Worm (Caenorhabditis elegans) whole organism, dauer: ENCODE data around the gene srx-80.

Experiments
- unc-62 ChIP-seq: sonication (generic microtip); optimal IDR thresholded peaks from 2 replicates; lab custom pipeline; 2017; ENCODE audit warnings: missing biosample characterization, missing genetic modification reagents, missing genetic modification characterization

The srx-80 gene

ce11 chrV:11598807-11599206 is 5.3 kb downstream of the srx-80 start, which contains the start of gene srx-84:
Gene srx-84 (plus strand): TSS chrV:11599107.
- TF ChIP-seq unc-62 (GFP tag; lab: Kevin White, UChicago): no peak

- TF ChIP-seq unc-62 (GFP tag; lab: Kevin White, UChicago): no peak
Measured at ce11 chrV:11600800-11601199, 7.3 kb downstream of the srx-80 start, which contains the start of gene F35B12.9. Gene F35B12.9 (plus strand): TSS chrV:11601171.

- no peak for TF ChIP-seq unc-62 (GFP tag; lab: Kevin White, UChicago)
Measured at ce11 chrV:11604484-11604883, 11.0 kb downstream of the srx-80 start, which contains the start of gene dhs-20. Gene dhs-20 (minus strand): TSS chrV:11604563.

- TF ChIP-seq unc-62 (GFP tag; lab: Kevin White, UChicago): no peak
Measured at ce11 chrV:11605227-11605626, 11.7 kb downstream of the srx-80 start.

ce11 chrV:11606424-11606823 is 12.9 kb downstream of the srx-80 start, which contains the start of gene idpp-16:
Gene idpp-16 (minus strand): TSS chrV:11606524.
- TF ChIP-seq unc-62 (GFP tag; lab: Kevin White, UChicago): no peak

ce11 chrV:11610049-11610448 is 16.5 kb downstream of the srx-80 start, which contains the start of gene piit-1:
Gene piit-1 (minus strand): TSS chrV:11610149.
- no peak for TF ChIP-seq unc-62 (GFP tag; lab: Kevin White, UChicago)

- no peak for TF ChIP-seq unc-62 (GFP tag; lab: Kevin White, UChicago)
Measured at ce11 chrV:11610481-11610880, 17.0 kb downstream of the srx-80 start, which contains the start of gene sas-5. Gene sas-5 (plus strand): TSS chrV:11610737.

DNA sequence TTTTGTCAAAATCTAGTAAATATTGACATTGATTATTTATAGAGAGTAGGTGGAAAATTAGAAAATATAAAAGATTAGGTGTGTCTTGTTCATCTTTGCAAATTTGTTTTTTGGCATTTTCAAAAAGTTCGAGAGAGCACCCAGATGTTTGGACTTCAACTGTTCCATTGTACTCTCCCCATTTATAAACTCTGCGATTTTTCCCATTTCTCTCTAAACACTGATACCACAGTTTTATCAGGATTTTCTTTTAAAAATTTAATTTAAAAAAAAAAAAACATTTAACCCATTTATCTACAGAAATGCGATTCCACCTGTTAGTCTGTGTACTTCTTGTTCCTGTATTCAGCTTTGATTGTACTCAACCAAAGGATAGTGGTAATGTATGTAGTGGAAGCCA is 19.5 kb downstream of the srx-80 start, which contains the start of gene tag-290:
Gene tag-290 (plus strand): TSS at position 301 of the 400 bp plus-strand sequence.
- no peak for TF ChIP-seq unc-62 (GFP tag; lab: Kevin White, UChicago)

DNA sequence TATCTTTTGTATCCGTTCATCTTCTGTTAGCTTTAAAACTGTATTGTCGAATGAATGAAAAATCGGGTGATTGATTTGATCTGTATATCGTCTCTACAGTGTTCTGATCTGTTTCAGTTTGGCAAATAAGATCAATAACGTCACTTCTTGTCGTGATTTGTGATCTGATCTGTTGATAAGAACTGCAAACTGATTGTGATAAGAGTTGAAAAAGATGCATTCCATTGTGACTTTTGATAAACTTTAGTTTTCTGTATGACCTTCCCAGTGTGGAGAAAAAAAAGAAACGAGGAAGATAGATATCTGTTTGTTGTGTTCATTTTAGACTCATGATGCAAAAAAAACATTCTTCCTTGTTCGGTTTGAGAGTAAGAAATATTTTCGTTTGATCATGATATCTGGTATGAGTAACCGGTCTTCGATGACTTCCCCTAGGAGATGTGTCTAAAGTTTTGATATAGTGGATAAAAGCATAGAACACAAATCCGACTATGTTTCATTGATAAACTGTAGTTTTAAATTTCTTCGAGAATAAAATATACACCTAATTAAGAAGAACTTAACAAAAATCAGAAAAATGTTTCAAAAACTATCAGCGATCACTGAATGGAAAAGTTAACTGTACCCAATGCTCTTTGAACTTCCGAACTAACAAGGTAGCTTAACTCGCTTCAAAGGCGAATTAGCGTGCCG is 21.4 kb downstream of the srx-80 start:
- TF ChIP-seq unc-62 (GFP tag; lab: Kevin White, UChicago): no peak

DNA sequence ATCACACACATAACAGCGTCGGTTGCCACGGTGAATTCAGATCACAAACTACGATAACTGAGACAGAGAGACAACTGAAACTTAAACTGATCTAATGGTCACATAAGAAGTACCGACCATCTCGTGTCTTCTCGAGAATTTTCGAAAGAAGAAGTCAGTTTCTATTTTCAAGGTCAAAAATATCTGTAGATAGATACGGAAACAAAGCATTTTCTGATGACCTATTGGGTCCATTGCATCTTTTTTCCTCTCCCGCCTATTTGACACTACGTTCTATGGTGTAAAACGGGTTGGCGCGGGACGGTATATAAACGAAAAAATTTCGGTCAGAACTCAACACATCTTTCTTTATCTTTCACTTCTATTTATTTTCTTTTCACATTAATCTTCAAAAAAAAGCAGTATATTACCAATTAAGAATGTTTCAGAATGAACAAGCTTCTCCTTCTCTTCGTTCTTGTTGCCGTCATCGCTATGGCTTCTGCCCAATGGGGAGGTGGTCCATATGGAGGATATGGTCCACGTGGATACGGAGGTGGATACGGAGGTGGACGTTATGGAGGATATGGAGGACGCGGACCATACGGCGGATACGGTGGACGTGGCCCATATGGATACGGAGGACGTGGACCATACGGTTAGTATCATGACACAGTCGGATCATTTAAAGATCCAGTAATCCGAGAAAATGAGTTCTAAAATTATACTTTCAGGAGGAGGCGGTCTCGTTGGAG is 22.6 kb downstream of the srx-80 start, which contains the start of gene nlp-24:
Gene nlp-24 (plus strand): TSS at position 429 of the 734 bp plus-strand sequence.
- TF ChIP-seq unc-62 (GFP tag; lab: Kevin White, UChicago): peak; percentile 11

DNA sequence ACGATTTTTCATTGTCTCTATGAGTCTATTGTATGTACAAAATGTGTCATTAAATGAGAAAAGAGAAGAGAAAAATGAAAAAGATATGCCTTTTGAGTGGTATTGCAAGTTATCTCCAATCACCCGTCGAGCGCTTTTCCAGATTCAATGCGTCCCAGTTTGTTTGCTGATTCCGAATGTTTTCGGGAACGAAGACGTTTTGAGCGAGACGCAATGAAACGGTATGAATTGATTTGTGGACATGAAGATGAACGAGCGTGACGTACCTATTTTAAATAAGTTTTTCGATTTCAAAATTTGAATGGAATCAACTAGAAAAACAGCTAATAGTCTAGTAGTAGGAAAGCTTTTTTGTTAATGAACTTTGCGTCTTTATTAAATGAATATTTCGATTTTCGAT is 23.3 kb downstream of the srx-80 start:
- TF ChIP-seq unc-62 (GFP tag; lab: Kevin White, UChicago): no peak

- no peak for TF ChIP-seq unc-62 (GFP tag; lab: Kevin White, UChicago)
Measured at ce11 chrV:11618173-11618572, 24.6 kb downstream of the srx-80 start, which contains the start of gene glb-15. Gene glb-15 (minus strand): TSS chrV:11618273.

- no peak for TF ChIP-seq unc-62 (GFP tag; lab: Kevin White, UChicago)
Measured at ce11 chrV:11620081-11620480, 26.6 kb downstream of the srx-80 start.

- TF ChIP-seq unc-62 (GFP tag; lab: Kevin White, UChicago): no peak
Measured at ce11 chrV:11621276-11621675, 27.7 kb downstream of the srx-80 start.

ce11 chrV:11624954-11625353 is 31.4 kb downstream of the srx-80 start:
- no peak for TF ChIP-seq unc-62 (GFP tag; lab: Kevin White, UChicago)

DNA sequence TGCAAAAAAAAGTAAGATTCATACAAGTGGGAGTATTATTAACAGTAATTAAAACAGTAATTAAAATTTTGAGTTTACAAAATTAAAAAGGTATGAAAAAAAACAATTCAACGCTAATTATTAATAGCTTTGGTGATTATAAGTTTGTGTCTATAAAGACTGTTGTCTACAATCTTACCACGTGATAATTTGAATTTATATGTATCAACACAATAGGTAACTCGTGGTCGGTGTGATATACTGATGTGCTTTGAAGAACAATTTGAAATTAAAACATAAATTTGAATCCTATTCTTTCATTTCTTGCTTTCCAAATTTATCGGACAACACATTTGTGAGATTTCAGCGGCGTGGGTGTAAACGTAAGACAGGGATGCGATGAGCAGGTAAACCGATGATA is 34.3 kb downstream of the srx-80 start:
- no peak for TF ChIP-seq unc-62 (GFP tag; lab: Kevin White, UChicago)
